Fruit fly (Drosophila melanogaster) whole organism, embryonic: ENCODE results near the gene osp.
A peak's percentile ranks its signal among the peaks of the same experiment; 100 is the strongest.

Experiments
- ATbp ChIP-seq: fragments of 200-800 bp; sonication (Bioruptor generic); optimal IDR thresholded peaks from 2 replicates; lab custom pipeline; 2017; ENCODE audit warnings: missing biosample characterization, mild to moderate bottlenecking, missing genetic modification characterization, missing genetic modification reagents
- Atf-2 ChIP-seq: fragments of 200-800 bp; sonication (Bioruptor generic); optimal IDR thresholded peaks from 2 replicates; lab custom pipeline; 2016; ENCODE audit warnings: missing biosample characterization, missing genetic modification characterization
- CG10274 ChIP-seq: fragments of 200-800 bp; sonication (Bioruptor generic); optimal IDR thresholded peaks from 3 replicates; lab custom pipeline; 2017; ENCODE audit warnings: missing biosample characterization, mild to moderate bottlenecking, missing genetic modification characterization
- CG11504 ChIP-seq: fragments of 200-800 bp; sonication (Bioruptor generic); optimal IDR thresholded peaks from 3 replicates; lab custom pipeline; 2019; ENCODE audit warnings: missing biosample characterization, mild to moderate bottlenecking, missing genetic modification characterization, moderate library complexity
- CG11560 ChIP-seq: fragments of 200-800 bp; sonication (Bioruptor generic); IDR thresholded peaks from 3 replicates; pipeline ENCODE4 v1.3.6; 2022; ENCODE audit warnings: missing biosample characterization, missing genetic modification characterization
- CG1529 ChIP-seq: fragments of 200-800 bp; sonication (Bioruptor generic); optimal IDR thresholded peaks from 3 replicates; lab custom pipeline; 2018; ENCODE audit warnings: missing biosample characterization, missing genetic modification characterization
- CG1647 ChIP-seq: fragments of 200-800 bp; sonication (Bioruptor generic); optimal IDR thresholded peaks from 3 replicates; lab custom pipeline; 2016; ENCODE audit warnings: missing biosample characterization, missing genetic modification characterization
- CG17612 ChIP-seq: fragments of 200-800 bp; sonication (Bioruptor generic); IDR thresholded peaks from 2 replicates; pipeline ENCODE4 v1.3.6; 2022; ENCODE audit warnings: missing biosample characterization, missing genetic modification characterization
- CG2116 ChIP-seq: fragments of 200-800 bp; sonication (Bioruptor generic); optimal IDR thresholded peaks from 3 replicates; lab custom pipeline; 2018; ENCODE audit warnings: missing biosample characterization, mild to moderate bottlenecking, missing genetic modification characterization
- CG34422 ChIP-seq: fragments of 200-800 bp; sonication (Bioruptor generic); IDR thresholded peaks from 3 replicates; pipeline ENCODE4 v1.3.6; 2022; ENCODE audit warnings: missing biosample characterization, missing genetic modification characterization
- CG5180 ChIP-seq: fragments of 200-800 bp; sonication (Bioruptor generic); optimal IDR thresholded peaks from 3 replicates; lab custom pipeline; 2017; ENCODE audit warnings: missing biosample characterization, missing genetic modification characterization, mild to moderate bottlenecking, moderate library complexity, missing genetic modification reagents
- CG6175 ChIP-seq: fragments of 200-800 bp; sonication (Bioruptor generic); IDR thresholded peaks from 3 replicates; pipeline ENCODE4 v1.3.6; 2022; ENCODE audit warnings: missing biosample characterization, missing genetic modification characterization
- CG6791 ChIP-seq: fragments of 200-800 bp; sonication (Bioruptor generic); IDR thresholded peaks from 3 replicates; pipeline ENCODE4 v1.3.6; 2022; ENCODE audit warnings: missing biosample characterization, missing genetic modification characterization; ENCODE audit not compliant: partially characterized antibody
- E2f1 ChIP-seq: fragments of 200-800 bp; sonication (Bioruptor generic); IDR thresholded peaks from 2 replicates; pipeline ENCODE4 v1.3.6; 2022; ENCODE audit warnings: missing biosample characterization, missing genetic modification characterization
- Elba2 ChIP-seq: fragments of 200-800 bp; sonication (Bioruptor generic); optimal IDR thresholded peaks from 3 replicates; lab custom pipeline; 2016; ENCODE audit warnings: missing biosample characterization, missing genetic modification characterization
- Gsc ChIP-seq: fragments of 200-800 bp; sonication (Bioruptor generic); IDR thresholded peaks from 2 replicates; pipeline ENCODE4 v1.3.6; 2022; ENCODE audit warnings: missing biosample characterization, missing genetic modification characterization
- Gug ChIP-seq: fragments of 200-800 bp; sonication (Bioruptor generic); IDR thresholded peaks from 4 replicates; pipeline ENCODE4 v1.3.6; 2022; ENCODE audit warnings: missing biosample characterization, missing genetic modification characterization
- HHEX ChIP-seq: fragments of 200-800 bp; sonication (Bioruptor generic); optimal IDR thresholded peaks from 3 replicates; lab custom pipeline; 2017; ENCODE audit warnings: missing biosample characterization, mild to moderate bottlenecking, missing genetic modification characterization, missing genetic modification reagents
- HmgD ChIP-seq: fragments of 200-800 bp; sonication (Bioruptor generic); optimal IDR thresholded peaks from 3 replicates; lab custom pipeline; 2016; ENCODE audit warnings: missing biosample characterization, missing genetic modification characterization
- Scr ChIP-seq: fragments of 200-800 bp; sonication (Bioruptor generic); IDR thresholded peaks from 2 replicates; pipeline ENCODE4 v1.3.6; 2022; ENCODE audit warnings: missing biosample characterization, missing genetic modification characterization; ENCODE audit not compliant: partially characterized antibody
- Sry-β ChIP-seq: fragments of 200-800 bp; sonication (Bioruptor generic); optimal IDR thresholded peaks from 2 replicates; lab custom pipeline; 2018; ENCODE audit warnings: missing biosample characterization, mild to moderate bottlenecking, missing genetic modification characterization, moderate library complexity
- Ssrp ChIP-seq: fragments of 200-800 bp; sonication (Bioruptor generic); optimal IDR thresholded peaks from 2 replicates; lab custom pipeline; 2018; ENCODE audit warnings: missing biosample characterization, mild to moderate bottlenecking, missing genetic modification characterization, moderate library complexity
- Stat92E ChIP-seq, 3 experiments: fragments of >200 bp in 2 of 3; fragments of 200-800 bp in 1 of 3; sonication (Bioruptor generic) in 1 of 3; optimal IDR thresholded peaks; 2 replicates each; lab custom pipeline; 2017 to 2019; ENCODE audit warnings: missing biosample characterization in 3 of 3, missing genetic modification characterization in 3 of 3, mild to moderate bottlenecking in 1 of 3, moderate library complexity in 1 of 3
- Taf1 ChIP-seq: fragments of 200-800 bp; sonication (Bioruptor generic); IDR thresholded peaks from 2 replicates; pipeline ENCODE4 v1.3.6; 2022; ENCODE audit warnings: missing biosample characterization, missing genetic modification characterization
- ab ChIP-seq: fragments of 200-800 bp; sonication (Bioruptor generic); optimal IDR thresholded peaks from 2 replicates; lab custom pipeline; 2016; ENCODE audit warnings: missing biosample characterization, missing genetic modification characterization
- bigmax ChIP-seq: fragments of 200-800 bp; sonication (Bioruptor generic); optimal IDR thresholded peaks from 2 replicates; lab custom pipeline; 2018; ENCODE audit warnings: missing biosample characterization, mild to moderate bottlenecking, missing genetic modification characterization
- bowl ChIP-seq: fragments of 200-800 bp; sonication (Bioruptor generic); IDR thresholded peaks from 2 replicates; pipeline ENCODE4 v1.3.6; 2022; ENCODE audit warnings: missing biosample characterization, missing genetic modification characterization
- cg ChIP-seq: fragments of 200-800 bp; sonication (Bioruptor generic); optimal IDR thresholded peaks from 3 replicates; lab custom pipeline; 2019; ENCODE audit warnings: missing biosample characterization, mild to moderate bottlenecking, missing genetic modification characterization, moderate library complexity
- chn ChIP-seq: fragments of 200-800 bp; sonication (Bioruptor generic); optimal IDR thresholded peaks from 2 replicates; lab custom pipeline; 2016; ENCODE audit warnings: missing biosample characterization, missing genetic modification characterization
- ci ChIP-seq: fragments of 200-800 bp; sonication (Bioruptor generic); IDR thresholded peaks from 3 replicates; pipeline ENCODE4 v1.3.6; 2022; ENCODE audit warnings: missing biosample characterization, missing genetic modification characterization
- crol ChIP-seq: fragments of 200-800 bp; sonication (Bioruptor generic); IDR thresholded peaks from 2 replicates; pipeline ENCODE4 v1.3.6; 2022; ENCODE audit warnings: missing biosample characterization, missing genetic modification characterization
- cwo ChIP-seq: fragments of 200-800 bp; sonication (Bioruptor generic); optimal IDR thresholded peaks from 3 replicates; lab custom pipeline; 2017; ENCODE audit warnings: missing biosample characterization, missing genetic modification characterization, mild to moderate bottlenecking, moderate library complexity, missing genetic modification reagents
- da ChIP-seq: fragments of 200-800 bp; sonication (Bioruptor generic); optimal IDR thresholded peaks from 2 replicates; lab custom pipeline; 2016; ENCODE audit warnings: missing biosample characterization, missing genetic modification characterization
- dati ChIP-seq: fragments of 200-800 bp; sonication (Bioruptor generic); IDR thresholded peaks from 2 replicates; pipeline ENCODE4 v1.3.6; 2022; ENCODE audit warnings: missing biosample characterization, missing genetic modification characterization
- dmrt99B ChIP-seq: fragments of 200-800 bp; sonication (Bioruptor generic); optimal IDR thresholded peaks from 2 replicates; lab custom pipeline; 2018; ENCODE audit warnings: missing biosample characterization, mild to moderate bottlenecking, missing genetic modification characterization, moderate library complexity
- dysf ChIP-seq: fragments of 200-800 bp; sonication (Bioruptor generic); IDR thresholded peaks from 3 replicates; pipeline ENCODE4 v1.3.6; 2022; ENCODE audit warnings: missing biosample characterization, missing genetic modification characterization
- exex ChIP-seq: fragments of 200-800 bp; sonication (Bioruptor generic); optimal IDR thresholded peaks from 4 replicates; lab custom pipeline; 2018; ENCODE audit warnings: missing biosample characterization, mild to moderate bottlenecking, missing genetic modification characterization, moderate library complexity
- gsb-n ChIP-seq: fragments of 200-800 bp; sonication (Bioruptor generic); optimal IDR thresholded peaks from 3 replicates; lab custom pipeline; 2018; ENCODE audit warnings: missing biosample characterization, mild to moderate bottlenecking, missing genetic modification characterization
- klu ChIP-seq: fragments of 200-800 bp; sonication (Bioruptor generic); IDR thresholded peaks from 2 replicates; pipeline ENCODE4 v1.3.6; 2022; ENCODE audit warnings: missing biosample characterization, missing genetic modification characterization
- otp ChIP-seq: fragments of 200-800 bp; sonication (Bioruptor generic); IDR thresholded peaks from 3 replicates; pipeline ENCODE4, ENCODE4 v1.3.6; 2022; ENCODE audit warnings: missing biosample characterization, missing genetic modification characterization
- pan ChIP-seq, 4 experiments: fragments of >200 bp in 3 of 4; fragments of 200-800 bp in 1 of 4; sonication (Bioruptor generic) in 1 of 4; optimal IDR thresholded peaks in 3 of 4; IDR thresholded peaks in 1 of 4; 2 replicates each; pipeline versions ENCODE4 v1.3.6 to Lab custom; 2017 to 2022; ENCODE audit warnings: missing biosample characterization in 2 of 4, missing genetic modification characterization in 2 of 4, mixed read lengths in 1 of 4
- pfk ChIP-seq: fragments of 200-800 bp; sonication (Bioruptor generic); optimal IDR thresholded peaks from 2 replicates; lab custom pipeline; 2018; ENCODE audit warnings: missing biosample characterization, mild to moderate bottlenecking, missing genetic modification characterization, moderate library complexity
- pzg ChIP-seq: fragments of 200-800 bp; sonication (Bioruptor generic); optimal IDR thresholded peaks from 3 replicates; lab custom pipeline; 2018; ENCODE audit warnings: missing biosample characterization, mild to moderate bottlenecking, missing genetic modification characterization, moderate library complexity
- rib ChIP-seq: fragments of 200-800 bp; sonication (Bioruptor generic); IDR thresholded peaks from 2 replicates; pipeline ENCODE4 v1.3.6; 2022; ENCODE audit warnings: missing biosample characterization, missing genetic modification characterization
- row ChIP-seq: fragments of 200-800 bp; sonication (Bioruptor generic); IDR thresholded peaks from 3 replicates; pipeline ENCODE4 v1.3.6; 2022; ENCODE audit warnings: missing biosample characterization, missing genetic modification characterization
- schlank ChIP-seq: fragments of 200-800 bp; sonication (Bioruptor generic); optimal IDR thresholded peaks from 2 replicates; lab custom pipeline; 2018; ENCODE audit warnings: missing biosample characterization, mild to moderate bottlenecking, missing genetic modification characterization
- sqz ChIP-seq: fragments of 200-800 bp; sonication (Bioruptor generic); optimal IDR thresholded peaks from 3 replicates; lab custom pipeline; 2018; ENCODE audit warnings: missing biosample characterization, mild to moderate bottlenecking, missing genetic modification characterization
- zen2 ChIP-seq: fragments of 200-800 bp; sonication (Bioruptor generic); IDR thresholded peaks from 3 replicates; pipeline ENCODE4 v1.3.6; 2022; ENCODE audit warnings: missing biosample characterization, missing genetic modification characterization; ENCODE audit not compliant: partially characterized antibody
- zfh2 ChIP-seq: fragments of 200-800 bp; sonication (Bioruptor generic); optimal IDR thresholded peaks from 2 replicates; lab custom pipeline; 2016; ENCODE audit warnings: missing biosample characterization, missing genetic modification characterization

osp gene

DNA sequence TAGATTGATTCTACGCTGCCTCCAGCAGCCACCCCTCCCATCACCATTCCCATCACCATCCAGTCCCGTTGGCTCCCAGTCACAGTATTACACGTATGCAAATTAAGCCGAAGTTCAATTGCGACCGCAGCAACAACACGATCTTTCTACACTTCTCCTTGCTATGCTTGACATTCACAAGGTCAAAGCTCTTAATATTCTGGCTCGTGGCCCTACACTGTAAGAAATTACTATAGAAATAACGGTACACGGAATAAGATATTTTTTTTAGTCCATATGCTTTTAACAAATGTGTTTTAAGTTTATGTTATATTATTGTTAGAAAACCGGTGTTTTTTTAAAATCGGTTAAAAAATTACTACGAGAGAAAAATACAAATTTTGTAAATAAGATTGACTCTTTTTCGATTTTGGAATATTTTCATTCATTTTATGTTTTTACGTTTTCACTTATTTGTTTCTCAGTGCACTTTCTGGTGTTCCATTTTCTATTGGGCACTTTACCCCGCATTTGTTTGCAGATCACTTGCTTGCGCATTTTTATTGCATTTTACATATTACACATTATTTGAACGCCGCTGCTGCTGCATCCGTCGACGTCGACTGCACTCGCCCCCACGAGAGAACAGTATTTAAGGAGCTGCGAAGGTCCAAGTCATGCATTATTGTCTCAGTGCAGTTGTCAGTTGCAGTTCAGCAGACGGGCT lies 74.1 kb downstream of the osp start, which contains the start of the genes Adh and Adhr (continued):
- TF ChIP-seq chn (GFP tag; lab: Kevin White, UChicago) (peak; percentile 33), otp (GFP tag; lab: Robert Waterston, UW) (0 out of 3 replicates have a peak, but pooled peaks have one; percentile 56), HmgD (peak; percentile 22), HHEX (peak; percentile 65), ab (GFP tag; lab: Kevin White, UChicago) (peak; percentile 38), bigmax (GFP tag; lab: Kevin White, UChicago) (no peak), exex (tag; lab: Kevin White, UChicago) (peak; percentile 25), CG2116 (GFP tag; lab: Kevin White, UChicago) (peak; percentile 11), Stat92E (GFP tag; optimal IDR thresholded peaks at IDR 0.05; lab: Kevin White, UChicago) (no peak), Gug (no peak), CG10274 (GFP tag; lab: Kevin White, UChicago) (peak; percentile 13), da (GFP tag; lab: Kevin White, UChicago) (no peak), dmrt99B (peak; percentile 85), Scr (GFP tag; lab: Robert Waterston, UW) (no peak), rib (GFP tag; lab: Robert Waterston, UW) (no peak; the same call in 1 of the 2 replicates), dysf (GFP tag; lab: Robert Waterston, UW) (peak; percentile 86), CG5180 (GFP tag; lab: Kevin White, UChicago) (peak; percentile 63), ci (GFP tag; lab: Robert Waterston, UW) (peak; percentile 34; the same call in 1 of the 3 replicates), Taf1 (GFP tag; lab: Robert Waterston, UW) (peak; percentile 47; the same call in 1 of the 2 replicates), Sry-β (no peak), klu (peak; percentile 71), zfh2 (GFP tag; lab: Kevin White, UChicago) (peak; percentile 35), zen2 (GFP tag; lab: Robert Waterston, UW) (no peak), pan (optimal IDR thresholded peaks at IDR 0.05; lab: Kevin White, UChicago) (no peak), pan (GFP tag; optimal IDR thresholded peaks at IDR 0.05 in 1 of 2, IDR thresholded peaks at IDR 0.05 in 1 of 2) (peak in 1 of 2 experiments; percentile 69), crol (GFP tag; lab: Robert Waterston, UW) (no peak), pfk (GFP tag; lab: Kevin White, UChicago) (no peak), CG34422 (GFP tag; lab: Robert Waterston, UW) (peak; percentile 45; the same call in 1 of the 3 replicates), CG17612 (GFP tag; lab: Robert Waterston, UW) (no peak), Elba2 (GFP tag; lab: Kevin White, UChicago) (no peak), CG11560 (no peak), CG1529 (GFP tag; lab: Kevin White, UChicago) (peak; percentile 55), Ssrp (tag; lab: Kevin White, UChicago) (peak; percentile 85), row (peak; percentile 80), cwo (GFP tag; lab: Kevin White, UChicago) (peak; percentile 80), CG6175 (no peak), bowl (GFP tag; lab: Robert Waterston, UW) (no peak), CG6791 (GFP tag; lab: Robert Waterston, UW) (no peak), CG11504 (peak; percentile 89), Atf-2 (GFP tag; lab: Kevin White, UChicago) (peak; percentile 51), gsb-n (tag; lab: Kevin White, UChicago) (peak; percentile 23), schlank (no peak), pzg (GFP tag; lab: Kevin White, UChicago) (no peak), Gsc (GFP tag; lab: Robert Waterston, UW) (no peak), cg (GFP tag; lab: Kevin White, UChicago) (no peak), ATbp (peak; percentile 55), dati (no peak), E2f1 (GFP tag; lab: Robert Waterston, UW) (peak; percentile 68), CG1647 (GFP tag; lab: Kevin White, UChicago) (no peak), sqz (GFP tag; lab: Kevin White, UChicago) (peak; percentile 43)
